Worm (Caenorhabditis elegans) whole organism, early embryonic: Measurements from ENCODE around the gene C16A11.3.

Source experiments
- B0310.2 ChIP-seq: sonication (generic microtip); optimal IDR thresholded peaks from 2 replicates; lab custom pipeline; 2016; ENCODE audit warnings: mild to moderate bottlenecking, missing genetic modification characterization, missing compliant biosample characterization
- F13C5.2 ChIP-seq: sonication (generic microtip); optimal IDR thresholded peaks from 2 replicates; lab custom pipeline; 2017; ENCODE audit warnings: mild to moderate bottlenecking, missing genetic modification characterization, inconsistent platforms, missing compliant biosample characterization
- aly-1 ChIP-seq: sonication (generic microtip); optimal IDR thresholded peaks from 2 replicates; lab custom pipeline; 2016; ENCODE audit warnings: missing genetic modification characterization, missing compliant biosample characterization
- ama-1 ChIP-seq: fragments of 150-350 bp; optimal IDR thresholded peaks from 2 replicates; lab custom pipeline; 2014
- ceh-13 ChIP-seq: fragments of 200-800 bp; sonication (Bioruptor generic); optimal IDR thresholded peaks from 2 replicates; lab custom pipeline; 2018; ENCODE audit warnings: mild to moderate bottlenecking, missing genetic modification characterization, missing compliant biosample characterization
- ceh-36 ChIP-seq: sonication (generic microtip); optimal IDR thresholded peaks from 2 replicates; lab custom pipeline; 2016; ENCODE audit warnings: missing genetic modification characterization, inconsistent platforms, missing compliant biosample characterization
- hmbx-1 ChIP-seq: sonication (generic microtip); optimal IDR thresholded peaks from 2 replicates; lab custom pipeline; 2016; ENCODE audit warnings: mild to moderate bottlenecking, missing genetic modification characterization, missing compliant biosample characterization
- hnd-1 ChIP-seq: sonication (generic microtip); optimal IDR thresholded peaks from 2 replicates; lab custom pipeline; 2016; ENCODE audit warnings: missing genetic modification characterization, missing compliant biosample characterization
- pes-1 ChIP-seq: fragments of 200-800 bp; sonication (Bioruptor generic); IDR thresholded peaks from 2 replicates; pipeline ENCODE4 v1.3.6; 2022; ENCODE audit warnings: missing genetic modification reagents, missing genetic modification characterization, missing compliant biosample characterization
- scrt-1 ChIP-seq: fragments of 200-800 bp; sonication (Bioruptor generic); IDR thresholded peaks from 2 replicates; pipeline ENCODE4 v1.3.6; 2022; ENCODE audit warnings: missing genetic modification characterization, missing compliant biosample characterization
- tbx-11 ChIP-seq: fragments of 200-800 bp; sonication (Bioruptor generic); IDR thresholded peaks from 2 replicates; pipeline ENCODE4 v1.3.6; 2022; ENCODE audit warnings: missing genetic modification characterization, missing compliant biosample characterization
- tbx-37 ChIP-seq: fragments of 200-800 bp; sonication (Bioruptor generic); conservative IDR thresholded peaks from 2 replicates; pipeline ENCODE4 v1.3.6; 2022; ENCODE audit warnings: missing genetic modification reagents, missing genetic modification characterization, missing compliant biosample characterization

DNA sequence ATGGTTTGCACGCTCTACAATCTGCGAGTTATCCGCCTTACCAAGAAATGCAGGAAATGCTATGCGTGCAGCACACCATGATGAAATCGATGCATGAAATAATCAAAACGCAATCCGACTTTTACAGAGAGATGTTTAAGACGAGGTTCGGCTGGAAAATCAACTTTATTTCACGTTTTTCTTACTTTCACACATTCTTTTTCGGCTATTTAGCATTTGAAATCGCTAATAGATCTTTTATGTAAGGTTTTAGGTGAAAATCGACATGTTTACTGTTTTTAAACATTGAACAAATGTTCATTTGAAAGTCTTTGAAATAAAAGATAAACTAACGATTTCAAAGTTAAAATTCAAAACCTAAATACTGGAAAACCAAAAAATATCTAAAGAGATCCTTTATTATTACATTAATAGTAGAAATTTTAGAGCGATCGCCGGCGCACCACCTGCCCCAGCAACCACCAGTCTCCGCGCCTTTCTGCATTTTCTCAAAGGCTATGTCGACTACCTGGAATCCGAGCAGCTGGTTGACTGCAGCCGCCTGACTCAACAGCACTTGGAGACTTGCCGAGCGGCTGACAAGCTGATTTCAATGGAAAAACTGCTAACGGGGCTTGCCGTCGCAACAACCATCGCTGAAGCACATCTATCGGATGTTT lies 1.1 kb upstream of the C16A11.3 start:
- TF ChIP-seq ama-1 (no peak), hmbx-1 (tag; lab: Kevin White, UChicago) (no peak), ceh-36 (tag; lab: Kevin White, UChicago) (no peak), aly-1 (tag; lab: Kevin White, UChicago) (no peak), tbx-11 (GFP tag; lab: Robert Waterston, UW) (no peak), scrt-1 (GFP tag; lab: Robert Waterston, UW) (no peak), pes-1 (GFP tag; lab: Robert Waterston, UW) (no peak), F13C5.2 (tag; lab: Kevin White, UChicago) (no peak), B0310.2 (no peak), hnd-1 (tag; lab: Kevin White, UChicago) (no peak), tbx-37 (GFP tag; lab: Robert Waterston, UW) (no peak), ceh-13 (GFP tag; lab: Kevin White, UChicago) (no peak)
